Fruit fly (Drosophila melanogaster) whole organism, embryonic: ENCODE measurements around the gene CG13048.

Experiments used
- CG11247 ChIP-seq: fragments of 200-800 bp; sonication (Bioruptor generic); IDR thresholded peaks from 2 replicates; pipeline ENCODE4 v1.3.6; 2022; ENCODE audit warnings: missing biosample characterization, missing genetic modification characterization
- Hr39 ChIP-seq: fragments of >200 bp; optimal IDR thresholded peaks from 2 replicates; lab custom pipeline; 2017
- Trl ChIP-seq, 3 experiments: fragments of >200 bp in 2 of 3; fragments of 200-800 bp in 1 of 3; sonication (Bioruptor generic) in 1 of 3; optimal IDR thresholded peaks; 2 replicates in 1 of 3; 3 replicates in 2 of 3; lab custom pipeline; 2016 to 2017; ENCODE audit warnings: missing biosample characterization in 1 of 3, missing genetic modification characterization in 1 of 3
- onecut ChIP-seq: fragments of 200-800 bp; sonication (Bioruptor generic); IDR thresholded peaks from 2 replicates; pipeline ENCODE4 v1.3.6; 2022; ENCODE audit warnings: missing biosample characterization, missing genetic modification characterization

- no peak for TF ChIP-seq Trl (optimal IDR thresholded peaks at IDR 0.05; lab: Kevin White, UChicago)
- no peak for TF ChIP-seq Trl (GFP tag; optimal IDR thresholded peaks at IDR 0.05; lab: Kevin White, UChicago)
- no peak for TF ChIP-seq CG11247 (GFP tag; lab: Robert Waterston, UW)
- TF ChIP-seq Hr39: no peak
- TF ChIP-seq onecut (GFP tag; lab: Robert Waterston, UW): no peak
Measured at dm6 chr3L:16303982-16304381, 20.3 kb upstream of the CG13048 start, which contains the start of gene CG43249.
